Worm (Caenorhabditis elegans): ENCODE data around the gene srt-50.

- no peak for TF ChIP-seq zag-1 (tag; optimal IDR thresholded peaks at IDR 0.05)
- TF ChIP-seq nhr-76 (tag; optimal IDR thresholded peaks at IDR 0.05), result no peak
- TF ChIP-seq nhr-12 (tag; optimal IDR thresholded peaks at IDR 0.05), result no peak
- TF ChIP-seq sea-2 (GFP tag; optimal IDR thresholded peaks at IDR 0.05), result no peak
- no peak for TF ChIP-seq fkh-10 (GFP tag; optimal IDR thresholded peaks at IDR 0.05)
Observed at ce11 chrIV:15118390-15118789, 43.9 kb downstream of the srt-50 start, which contains the start of gene M199.136.

Data from whole organism, L3 larva.